Worm (Caenorhabditis elegans): ENCODE measurements around the gene fbxa-63.

DNA sequence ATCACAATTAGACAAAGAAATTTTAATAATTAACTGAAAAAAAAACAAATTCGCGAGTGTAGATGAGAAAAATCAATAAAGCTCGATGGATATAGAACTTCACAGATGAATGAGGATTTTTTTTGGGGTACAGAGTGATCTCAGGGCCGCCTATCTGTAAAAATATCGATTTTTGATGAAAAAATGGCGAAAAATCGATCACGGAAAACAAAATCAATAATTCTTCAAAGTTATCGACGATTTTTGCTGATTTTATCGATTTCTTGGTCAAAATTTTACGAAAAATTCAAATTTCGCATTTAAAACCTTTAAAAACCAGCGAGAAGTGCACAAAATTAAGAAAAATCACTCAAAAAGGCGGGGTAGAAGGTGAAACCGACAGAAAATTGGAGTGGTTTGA lies 27.2 kb upstream of the fbxa-63 start:
- no peak for TF ChIP-seq syd-9 (tag; optimal IDR thresholded peaks at IDR 0.05)
- TF ChIP-seq ets-4 (tag; optimal IDR thresholded peaks at IDR 0.05) = no peak
- no peak for TF ChIP-seq rnt-1 (tag; optimal IDR thresholded peaks at IDR 0.05)
- no peak for TF ChIP-seq nfya-1 (tag; optimal IDR thresholded peaks at IDR 0.05)
- no peak for TF ChIP-seq unc-86 (tag; optimal IDR thresholded peaks at IDR 0.05)
